Fruit fly (Drosophila melanogaster) Kc167 (cell line): ENCODE measurements around the gene CG18586.

Experiments used
- Myc ChIP-seq: fragments of >200 bp; optimal IDR thresholded peaks from 2 replicates; lab custom pipeline; 2017; ENCODE audit warnings: missing external identifiers
- Sin3A ChIP-seq: fragments of >200 bp; optimal IDR thresholded peaks from 2 replicates; lab custom pipeline; 2018; ENCODE audit warnings: missing external identifiers
- h ChIP-seq: fragments of >200 bp; optimal IDR thresholded peaks from 3 replicates; lab custom pipeline; 2018; ENCODE audit warnings: missing external identifiers
- psq ChIP-seq: fragments of >200 bp; optimal IDR thresholded peaks from 2 replicates; lab custom pipeline; 2017; ENCODE audit warnings: missing external identifiers
- ttk ChIP-seq: sonication (Bioruptor generic); optimal IDR thresholded peaks from 2 replicates; lab custom pipeline; 2017; ENCODE audit warnings: missing external identifiers

DNA sequence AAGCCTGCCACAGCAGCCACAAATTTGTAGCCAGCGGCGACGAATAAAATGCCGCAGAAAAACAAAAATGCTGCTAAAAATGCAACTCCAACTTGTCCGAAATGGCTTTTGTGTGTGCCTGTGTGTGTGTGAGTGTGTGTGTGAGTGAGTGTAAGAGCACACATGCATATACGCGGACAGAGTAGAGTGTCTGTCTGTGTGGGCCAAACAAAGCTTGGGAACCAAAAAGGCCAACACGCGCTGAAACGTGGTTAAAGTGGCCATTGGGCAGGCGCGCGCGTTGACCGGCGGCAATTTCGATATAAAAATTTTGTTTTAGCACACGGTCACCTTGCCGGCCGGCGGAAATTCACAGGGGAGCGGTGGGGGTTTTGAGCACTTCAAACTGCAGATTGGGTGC lies 37.7 kb upstream of the CG18586 start:
- TF ChIP-seq psq (no peak), Myc (no peak), ttk (no peak), h (lab: Kevin White, UChicago) (no peak), Sin3A (lab: Kevin White, UChicago) (no peak)
